Worm (Caenorhabditis elegans): ENCODE results near the gene F41G3.20.

- TF ChIP-seq rnt-1 (tag; optimal IDR thresholded peaks at IDR 0.05) (no peak), pag-3 (tag; optimal IDR thresholded peaks at IDR 0.05; ENCODE audit: borderline replicate concordance, insufficient read depth) (no peak), nhr-77 (tag; optimal IDR thresholded peaks at IDR 0.05) (no peak), ztf-11 (tag; optimal IDR thresholded peaks at IDR 0.05) (no peak), C34B4.2 (tag; optimal IDR thresholded peaks at IDR 0.05) (no peak), lsy-2 (tag; optimal IDR thresholded peaks at IDR 0.05) (no peak), zag-1 (tag; optimal IDR thresholded peaks at IDR 0.05) (no peak), tbx-2 (tag; optimal IDR thresholded peaks at IDR 0.05) (no peak), lin-15B (tag; optimal IDR thresholded peaks at IDR 0.05) (no peak)
Observed at ce11 chrII:6736066-6736465, 14.8 kb downstream of the F41G3.20 start, which contains the start of gene mrps-18.C.

Data from whole organism, L1 larva.